Worm (Caenorhabditis elegans): ENCODE results near the gene F11C1.9.

Gene F11C1.9

ce11 chrX:13011897-13012296 lies 34.5 kb upstream of the F11C1.9 start:
- TF ChIP-seq unc-62 (GFP tag; optimal IDR thresholded peaks at IDR 0.05 in 1 of 2) (peak in 1 of 2 experiments; percentile 43), unc-62 (tag; optimal IDR thresholded peaks at IDR 0.05) (no peak), nhr-48 (tag; optimal IDR thresholded peaks at IDR 0.05) (no peak), nhr-102 (tag; optimal IDR thresholded peaks at IDR 0.05) (no peak), Y5F2A.4 (GFP tag; optimal IDR thresholded peaks at IDR 0.05) (no peak)

- no peak for TF ChIP-seq ZK546.5 (tag; optimal IDR thresholded peaks at IDR 0.05)
- TF ChIP-seq mep-1 (tag; optimal IDR thresholded peaks at IDR 0.05), result peak; percentile 16
- TF ChIP-seq nhr-25 (tag; optimal IDR thresholded peaks at IDR 0.05; ENCODE audit: borderline replicate concordance, insufficient read depth), result peak; percentile 96
- peak; percentile 35 for TF ChIP-seq hlh-30 (tag; optimal IDR thresholded peaks at IDR 0.05; ENCODE audit: insufficient read depth)
- no peak for TF ChIP-seq lin-15B (tag; optimal IDR thresholded peaks at IDR 0.05)
- TF ChIP-seq saeg-2 (GFP tag; IDR thresholded peaks at IDR 0.05), result no peak
- no peak for TF ChIP-seq nhr-77 (tag; optimal IDR thresholded peaks at IDR 0.05)
- no peak for TF ChIP-seq mdl-1 (tag; optimal IDR thresholded peaks at IDR 0.05)
Observed at ce11 chrX:13009645-13010044, 32.3 kb upstream of the F11C1.9 start.

- TF ChIP-seq php-3 (GFP tag; IDR thresholded peaks at IDR 0.05) (no peak), duxl-1 (tag; optimal IDR thresholded peaks at IDR 0.05; ENCODE audit: poor library complexity) (no peak), nhr-25 (tag; optimal IDR thresholded peaks at IDR 0.05; ENCODE audit: borderline replicate concordance, insufficient read depth) (peak; percentile 99), hlh-30 (tag; optimal IDR thresholded peaks at IDR 0.05; ENCODE audit: insufficient read depth) (peak; percentile 51), unc-62 (GFP tag; optimal IDR thresholded peaks at IDR 0.05 in 1 of 2) (peak in 1 of 2 experiments; percentile 73), unc-62 (tag; optimal IDR thresholded peaks at IDR 0.05) (no peak), F44E2.7 (GFP tag; IDR thresholded peaks at IDR 0.05) (no peak), zip-2 (tag; optimal IDR thresholded peaks at IDR 0.05) (no peak), lin-29 (GFP tag; IDR thresholded peaks at IDR 0.05) (no peak), lin-13 (GFP tag; optimal IDR thresholded peaks at IDR 0.05) (no peak), tra-1 (GFP tag; IDR thresholded peaks at IDR 0.05) (no peak), madf-9 (GFP tag; conservative IDR thresholded peaks at IDR 0.05) (no peak), spr-3 (GFP tag; optimal IDR thresholded peaks at IDR 0.05) (no peak), nhr-77 (tag; optimal IDR thresholded peaks at IDR 0.05) (no peak), gei-8 (GFP tag; optimal IDR thresholded peaks at IDR 0.05) (no peak), ztf-11 (tag; optimal IDR thresholded peaks at IDR 0.05) (no peak), daf-19 (GFP tag; conservative IDR thresholded peaks at IDR 0.05) (no peak), hmg-1.1 (GFP tag; IDR thresholded peaks at IDR 0.05) (no peak), nhr-6 (tag; optimal IDR thresholded peaks at IDR 0.05) (no peak), mdl-1 (tag; optimal IDR thresholded peaks at IDR 0.05) (peak in 1 of 2 experiments; percentile 8), ceh-20 (GFP tag; IDR thresholded peaks at IDR 0.05) (no peak), snpc-1.2 (GFP tag; IDR thresholded peaks at IDR 0.05) (no peak), nhr-237 (tag; optimal IDR thresholded peaks at IDR 0.05) (no peak), F10B5.3 (tag; optimal IDR thresholded peaks at IDR 0.05) (no peak), zip-11 (GFP tag; IDR thresholded peaks at IDR 0.05) (no peak), ZK337.2 (GFP tag; IDR thresholded peaks at IDR 0.05) (no peak), ceh-28 (tag; optimal IDR thresholded peaks at IDR 0.05) (no peak), nhr-28 (tag; optimal IDR thresholded peaks at IDR 0.05) (peak; percentile 36)
Observed at ce11 chrX:13008895-13009294, 31.5 kb upstream of the F11C1.9 start.

All from whole organism, L4 larva.